Worm (Caenorhabditis elegans): ENCODE results near the gene F56D2.2.

ce11 chrIII:5595445-5595844, 8.4 kb downstream of the F56D2.2 start, which contains the start of gene ced-6:
- TF ChIP-seq blmp-1 (tag; optimal IDR thresholded peaks at IDR 0.05) (no peak), snpc-4 (tag; optimal IDR thresholded peaks at IDR 0.05) (no peak), ztf-11 (tag; optimal IDR thresholded peaks at IDR 0.05) (no peak), sptf-1 (tag; optimal IDR thresholded peaks at IDR 0.05) (no peak), nhr-76 (tag; optimal IDR thresholded peaks at IDR 0.05) (no peak), pha-4 (tag; optimal IDR thresholded peaks at IDR 0.05) (no peak), M03D4.4 (tag; optimal IDR thresholded peaks at IDR 0.05) (no peak), ces-1 (GFP tag; optimal IDR thresholded peaks at IDR 0.05) (no peak)
